Comparison of ENCODE assay signal across 2 fruit fly cellular contexts in genomic region chrX:19886936-19887934, dm6.
TF ChIP-seq lines count a peak whose summit lies in the region.

No protein-coding gene starts in this region.

TF ChIP-seq in whole organism, embryonic, 481 proteins besides CTCF, POLR2A, EP300 and RAD21 (continued from another document and continues in another):
- TF ChIP-seq lab (GFP tag; optimal IDR thresholded peaks at IDR 0.05; lab: Kevin White, UChicago), result peak; percentile 44
- 0 out of 2 replicates have a peak, but pooled peaks have one; percentile 44 for TF ChIP-seq sna (GFP tag; IDR thresholded peaks at IDR 0.05; lab: Robert Waterston, UW; ENCODE audit: partially characterized antibody)
- TF ChIP-seq Deaf1 (tag; optimal IDR thresholded peaks at IDR 0.05; lab: Kevin White, UChicago), result peak; percentile 99
- TF ChIP-seq inv (GFP tag; IDR thresholded peaks at IDR 0.05; lab: Robert Waterston, UW; ENCODE audit: partially characterized antibody), result peak; percentile 12; the same call in 1 of the 2 replicates
- peak; percentile 3 for TF ChIP-seq nau (GFP tag; optimal IDR thresholded peaks at IDR 0.05; lab: Kevin White, UChicago)
- TF ChIP-seq Ada2b (GFP tag; IDR thresholded peaks at IDR 0.05; lab: Robert Waterston, UW), result no peak
- 0 out of 2 replicates have a peak, but pooled peaks have one; percentile 22 for TF ChIP-seq bowl (GFP tag; IDR thresholded peaks at IDR 0.05; lab: Robert Waterston, UW)
- TF ChIP-seq CG13296 (GFP tag; optimal IDR thresholded peaks at IDR 0.05; lab: Kevin White, UChicago), result peak; percentile 1
- TF ChIP-seq shn (GFP tag; optimal IDR thresholded peaks at IDR 0.05; lab: Kevin White, UChicago), result no peak
- TF ChIP-seq Rfx (GFP tag; IDR thresholded peaks at IDR 0.05; lab: Robert Waterston, UW), result peak; percentile 36; the same call in 1 of the 2 replicates
- TF ChIP-seq Med (GFP tag; lab: Kevin White, UChicago), result peak; percentile 67
- peak in 1 of 2 experiments; percentile 56 for TF ChIP-seq bsh (GFP tag; optimal IDR thresholded peaks at IDR 0.05; lab: Kevin White, UChicago)
- no peak for TF ChIP-seq CG10209 (GFP tag; optimal IDR thresholded peaks at IDR 0.05; lab: Kevin White, UChicago)
- TF ChIP-seq CG32532 (GFP tag; IDR thresholded peaks at IDR 0.05; lab: Robert Waterston, UW), result peak; percentile 46; the same call in 1 of the 2 replicates
- TF ChIP-seq CG3163 (GFP tag; optimal IDR thresholded peaks at IDR 0.05; lab: Kevin White, UChicago), result peak; percentile 89
- TF ChIP-seq Meics (GFP tag; optimal IDR thresholded peaks at IDR 0.05; lab: Kevin White, UChicago), result peak; percentile 13
- TF ChIP-seq CG4707 (GFP tag; optimal IDR thresholded peaks at IDR 0.05; lab: Kevin White, UChicago), result peak; percentile 69
- TF ChIP-seq ttk (GFP tag; IDR thresholded peaks at IDR 0.05; lab: Robert Waterston, UW), result 0 out of 2 replicates have a peak, but pooled peaks have one; percentile 23
- no peak for TF ChIP-seq CG2199 (GFP tag; IDR thresholded peaks at IDR 0.05; lab: Robert Waterston, UW)
- peak; percentile 30 for TF ChIP-seq yki (optimal IDR thresholded peaks at IDR 0.05; lab: Kevin White, UChicago)
- peak; percentile 42 for TF ChIP-seq Sry-β (GFP tag; optimal IDR thresholded peaks at IDR 0.05; lab: Kevin White, UChicago)
- TF ChIP-seq CG30431 (GFP tag; optimal IDR thresholded peaks at IDR 0.05; lab: Kevin White, UChicago), result no peak
- TF ChIP-seq CG7556 (GFP tag; optimal IDR thresholded peaks at IDR 0.05; lab: Kevin White, UChicago), result peak; percentile 27
- TF ChIP-seq Bgb (GFP tag; IDR thresholded peaks at IDR 0.05; lab: Robert Waterston, UW; ENCODE audit: partially characterized antibody), result peak; percentile 57; the same call in 1 of the 2 replicates
- TF ChIP-seq abd-A (tag; optimal IDR thresholded peaks at IDR 0.05; lab: Kevin White, UChicago), result peak; percentile 44
- no peak for TF ChIP-seq CG8290 (GFP tag; optimal IDR thresholded peaks at IDR 0.05; lab: Kevin White, UChicago)
- TF ChIP-seq CG8290 (tag; optimal IDR thresholded peaks at IDR 0.05; lab: Kevin White, UChicago), result peak in 1 of 2 experiments; percentile 24
- peak; percentile 47; the same call in 1 of the 3 replicates for TF ChIP-seq CG34224 (GFP tag; IDR thresholded peaks at IDR 0.05; lab: Robert Waterston, UW; ENCODE audit: partially characterized antibody)
- peak in 1 of 2 experiments; percentile 73 for TF ChIP-seq crp (GFP tag; optimal IDR thresholded peaks at IDR 0.05; lab: Kevin White, UChicago)
- peak; percentile 61 for TF ChIP-seq CG13624 (GFP tag; optimal IDR thresholded peaks at IDR 0.05; lab: Kevin White, UChicago)
- peak; percentile 27 for TF ChIP-seq zf30C (GFP tag; optimal IDR thresholded peaks at IDR 0.05; lab: Kevin White, UChicago)
- TF ChIP-seq sug (tag; optimal IDR thresholded peaks at IDR 0.05; lab: Kevin White, UChicago), result peak; percentile 9
- TF ChIP-seq sqz (GFP tag; optimal IDR thresholded peaks at IDR 0.05; lab: Kevin White, UChicago), result peak; percentile 59
- peak; percentile 8 for TF ChIP-seq nerfin-1 (tag; optimal IDR thresholded peaks at IDR 0.05; lab: Kevin White, UChicago)
- TF ChIP-seq Pdp1 (GFP tag; optimal IDR thresholded peaks at IDR 0.05; lab: Kevin White, UChicago), result peak in 1 of 2 experiments; percentile 99
- no peak for TF ChIP-seq nerfin-2 (GFP tag; IDR thresholded peaks at IDR 0.05; lab: Robert Waterston, UW; ENCODE audit: partially characterized antibody)
- no peak for TF ChIP-seq ERR (GFP tag; optimal IDR thresholded peaks at IDR 0.05; lab: Kevin White, UChicago)
- no peak for TF ChIP-seq Lim3 (GFP tag; IDR thresholded peaks at IDR 0.05; lab: Robert Waterston, UW)
- TF ChIP-seq knrl (GFP tag; IDR thresholded peaks at IDR 0.05; lab: Robert Waterston, UW; ENCODE audit: partially characterized antibody), result peak; percentile 37; the same call in 1 of the 3 replicates
- TF ChIP-seq CG17612 (GFP tag; IDR thresholded peaks at IDR 0.05; lab: Robert Waterston, UW), result no peak
- TF ChIP-seq CG10543 (GFP tag; optimal IDR thresholded peaks at IDR 0.05; lab: Kevin White, UChicago), result peak; percentile 83
- TF ChIP-seq bbx (GFP tag; IDR thresholded peaks at IDR 0.05; lab: Robert Waterston, UW; ENCODE audit: partially characterized antibody), result peak; percentile 46; the same call in 1 of the 2 replicates
- TF ChIP-seq CG14050 (GFP tag; IDR thresholded peaks at IDR 0.05; lab: Robert Waterston, UW), result no peak
- peak; percentile 69 for TF ChIP-seq CG5180 (GFP tag; optimal IDR thresholded peaks at IDR 0.05; lab: Kevin White, UChicago)
- TF ChIP-seq CG8478 (optimal IDR thresholded peaks at IDR 0.05; lab: Kevin White, UChicago), result no peak
- no peak for TF ChIP-seq pb (GFP tag; optimal IDR thresholded peaks at IDR 0.05; lab: Kevin White, UChicago)
- TF ChIP-seq tin (GFP tag; optimal IDR thresholded peaks at IDR 0.05; lab: Kevin White, UChicago), result no peak
- peak; percentile 5 for TF ChIP-seq CG4282 (GFP tag; optimal IDR thresholded peaks at IDR 0.05; lab: Kevin White, UChicago)
- no peak for TF ChIP-seq CG18262 (tag; optimal IDR thresholded peaks at IDR 0.05; lab: Kevin White, UChicago)
- no peak for TF ChIP-seq grn (GFP tag; optimal IDR thresholded peaks at IDR 0.05; lab: Kevin White, UChicago)
- peak; percentile 38; the same call in 1 of the 3 replicates for TF ChIP-seq CG16813 (GFP tag; IDR thresholded peaks at IDR 0.05; lab: Robert Waterston, UW; ENCODE audit: partially characterized antibody)
- no peak for TF ChIP-seq CG1647 (GFP tag; optimal IDR thresholded peaks at IDR 0.05; lab: Kevin White, UChicago)
- TF ChIP-seq sd (tag; optimal IDR thresholded peaks at IDR 0.05; lab: Kevin White, UChicago), result peak; percentile 94
- peak; percentile 57 for TF ChIP-seq jing (GFP tag; optimal IDR thresholded peaks at IDR 0.05; lab: Kevin White, UChicago)
- TF ChIP-seq pros (GFP tag; optimal IDR thresholded peaks at IDR 0.05; lab: Kevin White, UChicago), result peak; percentile 79
- 0 out of 3 replicates have a peak, but pooled peaks have one; percentile 10 for TF ChIP-seq Opbp (GFP tag; IDR thresholded peaks at IDR 0.05; lab: Robert Waterston, UW; ENCODE audit: partially characterized antibody)
- TF ChIP-seq CG9727 (GFP tag; optimal IDR thresholded peaks at IDR 0.05; lab: Kevin White, UChicago), result peak; percentile 29
- TF ChIP-seq Fer1 (GFP tag; optimal IDR thresholded peaks at IDR 0.05; lab: Kevin White, UChicago), result peak; percentile 42
- TF ChIP-seq CG5953 (GFP tag; IDR thresholded peaks at IDR 0.05; lab: Robert Waterston, UW), result 0 out of 2 replicates have a peak, but pooled peaks have one; percentile 36
- TF ChIP-seq gsb-n (tag; optimal IDR thresholded peaks at IDR 0.05; lab: Kevin White, UChicago), result peak; percentile 33
- TF ChIP-seq nom (GFP tag; optimal IDR thresholded peaks at IDR 0.05; lab: Kevin White, UChicago), result peak; percentile 79

TF ChIP-seq in whole organism, prepupa, 60 proteins besides CTCF, POLR2A, EP300 and RAD21 (continued from another document):
- TF ChIP-seq fkh (GFP tag; optimal IDR thresholded peaks at IDR 0.05; lab: Kevin White, UChicago) (peak; percentile 18), svp (GFP tag; lab: Kevin White, UChicago) (peak; percentile 73), Smox (GFP tag; optimal IDR thresholded peaks at IDR 0.05; lab: Kevin White, UChicago) (peak; percentile 21), lz (GFP tag; optimal IDR thresholded peaks at IDR 0.05; lab: Kevin White, UChicago) (peak; percentile 6), fd59A (GFP tag; optimal IDR thresholded peaks at IDR 0.05; lab: Kevin White, UChicago) (peak; percentile 18), CG8632 (GFP tag; optimal IDR thresholded peaks at IDR 0.05; lab: Kevin White, UChicago) (peak; percentile 20), acj6 (GFP tag; optimal IDR thresholded peaks at IDR 0.05; lab: Kevin White, UChicago) (no peak), Eip78C (GFP tag; lab: Kevin White, UChicago) (peak; percentile 77)
TF ChIP-seq in whole organism, prepupa: peak in this region for 42.
